Worm (Caenorhabditis elegans): Measurements from ENCODE around the gene C12D5.5.

ce11 chrV:7641718-7642117 lies 26.3 kb upstream of the C12D5.5 start:
- TF ChIP-seq dao-5 (tag; optimal IDR thresholded peaks at IDR 0.05) (no peak), W03F9.2 (tag; optimal IDR thresholded peaks at IDR 0.05) (no peak)
